Worm (Caenorhabditis elegans) whole organism, young adult: ENCODE data around the gene atfs-1.

ENCODE experiments used
- B0019.2 ChIP-seq: fragments of 200-800 bp; sonication (Bioruptor generic); conservative IDR thresholded peaks from 2 replicates; pipeline ENCODE4 v1.3.6; 2022; ENCODE audit warnings: missing genetic modification reagents, missing genetic modification characterization, missing compliant biosample characterization
- B0336.3 ChIP-seq: fragments of 200-800 bp; sonication (Bioruptor generic); IDR thresholded peaks from 2 replicates; pipeline ENCODE4 v1.3.6; 2022; ENCODE audit warnings: missing genetic modification characterization, missing compliant biosample characterization
- C06A6.2 ChIP-seq: fragments of 200-800 bp; sonication (Bioruptor generic); conservative IDR thresholded peaks from 2 replicates; pipeline ENCODE4 v1.3.6; 2022; ENCODE audit warnings: missing genetic modification characterization, missing compliant biosample characterization
- C17E4.6 ChIP-seq: fragments of 200-800 bp; sonication (Bioruptor generic); IDR thresholded peaks from 2 replicates; pipeline ENCODE4 v1.3.6; 2022; ENCODE audit warnings: missing genetic modification reagents, missing genetic modification characterization, missing compliant biosample characterization
- F22D6.2 ChIP-seq: sonication (generic microtip); optimal IDR thresholded peaks from 2 replicates; lab custom pipeline; 2016; ENCODE audit warnings: mild to moderate bottlenecking, missing genetic modification characterization, missing compliant biosample characterization
- F33H1.4 ChIP-seq: fragments of 200-800 bp; sonication (Bioruptor generic); IDR thresholded peaks from 2 replicates; pipeline ENCODE4 v1.3.6; 2022; ENCODE audit warnings: missing genetic modification reagents, missing genetic modification characterization, missing compliant biosample characterization
- F55B11.4 ChIP-seq: sonication (generic microtip); optimal IDR thresholded peaks from 2 replicates; lab custom pipeline; 2016; ENCODE audit warnings: missing compliant biosample characterization, missing genetic modification characterization, borderline replicate concordance; ENCODE audit not compliant: insufficient read depth
- F57A8.1 ChIP-seq: fragments of 200-800 bp; sonication (Bioruptor generic); optimal IDR thresholded peaks from 2 replicates; lab custom pipeline; 2018; ENCODE audit warnings: mild to moderate bottlenecking, missing genetic modification characterization, moderate library complexity, missing compliant biosample characterization
- T07F8.4 ChIP-seq: sonication (generic microtip); optimal IDR thresholded peaks from 2 replicates; lab custom pipeline; 2016; ENCODE audit warnings: mild to moderate bottlenecking, missing genetic modification characterization, moderate library complexity, missing compliant biosample characterization
- T26A5.8 ChIP-seq: sonication (generic microtip); optimal IDR thresholded peaks from 2 replicates; lab custom pipeline; 2016; ENCODE audit warnings: missing genetic modification characterization, missing compliant biosample characterization
- Y53F4B.3 ChIP-seq: fragments of 200-800 bp; sonication (Bioruptor generic); IDR thresholded peaks from 2 replicates; pipeline ENCODE4 v1.3.6; 2022; ENCODE audit warnings: missing genetic modification reagents, missing genetic modification characterization, missing compliant biosample characterization
- Y67H2A.10 ChIP-seq: fragments of 200-800 bp; sonication (Bioruptor generic); conservative IDR thresholded peaks from 2 replicates; pipeline ENCODE4 v1.3.6; 2022; ENCODE audit warnings: missing genetic modification reagents, missing genetic modification characterization, missing compliant biosample characterization
- Y79H2A.3 ChIP-seq: fragments of 200-800 bp; sonication (Bioruptor generic); conservative IDR thresholded peaks from 2 replicates; pipeline ENCODE4 v1.3.6; 2022; ENCODE audit warnings: missing genetic modification reagents, missing genetic modification characterization, missing compliant biosample characterization
- Y95B8A.8 ChIP-seq: fragments of 200-800 bp; sonication (Bioruptor generic); IDR thresholded peaks from 2 replicates; pipeline ENCODE4 v1.3.6; 2022; ENCODE audit warnings: missing genetic modification reagents, missing genetic modification characterization, missing compliant biosample characterization
- aptf-2 ChIP-seq: fragments of 200-800 bp; sonication (Bioruptor generic); conservative IDR thresholded peaks from 2 replicates; pipeline ENCODE4 v1.3.6; 2022; ENCODE audit warnings: missing genetic modification reagents, missing genetic modification characterization, missing compliant biosample characterization
- cebp-1 ChIP-seq, 2 experiments: fragments of 200-800 bp in 1 of 2; sonication (Bioruptor generic) in 1 of 2; sonication (generic microtip) in 1 of 2; IDR thresholded peaks in 1 of 2; optimal IDR thresholded peaks in 1 of 2; 2 replicates each; pipeline versions ENCODE4 v1.3.6 to Lab custom; 2017 to 2022; ENCODE audit warnings: missing compliant biosample characterization in 2 of 2, missing genetic modification characterization in 2 of 2, mild to moderate bottlenecking in 1 of 2, missing genetic modification reagents in 1 of 2, moderate library complexity in 1 of 2
- cebp-2 ChIP-seq: fragments of 200-800 bp; sonication (Bioruptor generic); IDR thresholded peaks from 2 replicates; pipeline ENCODE4 v1.3.6; 2022; ENCODE audit warnings: missing genetic modification characterization, missing compliant biosample characterization
- ceh-40 ChIP-seq: fragments of 200-800 bp; sonication (Bioruptor generic); IDR thresholded peaks from 2 replicates; pipeline ENCODE4 v1.3.6; 2022; ENCODE audit warnings: missing genetic modification characterization, missing compliant biosample characterization
- ceh-91 ChIP-seq: fragments of 200-800 bp; sonication (Bioruptor generic); IDR thresholded peaks from 2 replicates; pipeline ENCODE4 v1.3.6; 2022; ENCODE audit warnings: missing genetic modification reagents, missing genetic modification characterization, missing compliant biosample characterization
- chd-7 ChIP-seq: sonication (generic microtip); optimal IDR thresholded peaks from 2 replicates; lab custom pipeline; 2016; ENCODE audit warnings: mild to moderate bottlenecking, missing genetic modification characterization, moderate library complexity, missing compliant biosample characterization
- die-1 ChIP-seq: sonication (generic microtip); optimal IDR thresholded peaks from 2 replicates; lab custom pipeline; 2016; ENCODE audit warnings: missing genotype, mild to moderate bottlenecking, missing genetic modification characterization, missing compliant biosample characterization
- efl-1 ChIP-seq: fragments of 150-350 bp; optimal IDR thresholded peaks from 2 replicates; lab custom pipeline; 2014; ENCODE audit warnings: missing biosample characterization, missing genetic modification reagents, missing genetic modification characterization
- egl-44 ChIP-seq: fragments of 200-800 bp; sonication (Bioruptor generic); IDR thresholded peaks from 2 replicates; pipeline ENCODE4 v1.3.6; 2022; ENCODE audit warnings: missing genetic modification reagents, missing genetic modification characterization, missing compliant biosample characterization
- hlh-12 ChIP-seq: sonication (generic microtip); optimal IDR thresholded peaks from 2 replicates; lab custom pipeline; 2016; ENCODE audit warnings: missing genetic modification characterization, missing compliant biosample characterization
- hrde-1 ChIP-seq: sonication (generic microtip); optimal IDR thresholded peaks from 2 replicates; lab custom pipeline; 2016; ENCODE audit warnings: missing genetic modification characterization, mild to moderate bottlenecking, missing compliant biosample characterization, moderate library complexity, missing genotype, missing genetic modification reagents, borderline replicate concordance
- let-526 ChIP-seq: fragments of 200-800 bp; sonication (Bioruptor generic); IDR thresholded peaks from 2 replicates; pipeline ENCODE4 v1.3.6; 2022; ENCODE audit warnings: missing genetic modification reagents, missing genetic modification characterization, missing compliant biosample characterization
- let-607 ChIP-seq, 2 experiments: fragments of 200-800 bp in 1 of 2; sonication (Bioruptor generic) in 1 of 2; sonication (generic microtip) in 1 of 2; optimal IDR thresholded peaks; 2 replicates each; lab custom pipeline; 2016 to 2018; ENCODE audit warnings: mild to moderate bottlenecking in 2 of 2, missing compliant biosample characterization in 2 of 2, missing genetic modification characterization in 2 of 2, moderate library complexity in 2 of 2, missing genotype in 1 of 2
- lin-35 ChIP-seq, 3 experiments: fragments of 150-350 bp in 2 of 3; sonication (generic microtip) in 1 of 3; optimal IDR thresholded peaks; 2 replicates each; lab custom pipeline; 2014 to 2018; ENCODE audit warnings: missing biosample characterization in 3 of 3, missing genetic modification characterization in 3 of 3, missing genetic modification reagents in 3 of 3
- lin-40 ChIP-seq: sonication (generic microtip); optimal IDR thresholded peaks from 2 replicates; lab custom pipeline; 2016; ENCODE audit warnings: missing genetic modification characterization, mild to moderate bottlenecking, missing compliant biosample characterization, missing genotype, missing genetic modification reagents
- lin-54 ChIP-seq: fragments of 200-800 bp; sonication (Bioruptor generic); optimal IDR thresholded peaks from 2 replicates; lab custom pipeline; 2018; ENCODE audit warnings: mild to moderate bottlenecking, missing genetic modification characterization, missing compliant biosample characterization
- lsy-27 ChIP-seq: sonication (generic microtip); optimal IDR thresholded peaks from 2 replicates; lab custom pipeline; 2017; ENCODE audit warnings: missing genetic modification characterization, mild to moderate bottlenecking, missing compliant biosample characterization, antibody characterized with exemption, missing genotype, borderline replicate concordance; ENCODE audit not compliant: insufficient read depth
- madf-6 ChIP-seq: fragments of 200-800 bp; sonication (Bioruptor generic); IDR thresholded peaks from 2 replicates; pipeline ENCODE4 v1.3.6; 2022; ENCODE audit warnings: missing genetic modification reagents, missing genetic modification characterization, missing compliant biosample characterization
- madf-8 ChIP-seq: fragments of 200-800 bp; sonication (Bioruptor generic); conservative IDR thresholded peaks from 2 replicates; pipeline ENCODE4 v1.3.6; 2022; ENCODE audit warnings: missing genetic modification reagents, missing genetic modification characterization, missing compliant biosample characterization
- mcd-1 ChIP-seq: fragments of 200-800 bp; sonication (Bioruptor generic); IDR thresholded peaks from 2 replicates; pipeline ENCODE4 v1.3.6; 2022; ENCODE audit warnings: missing genetic modification reagents, missing genetic modification characterization, missing compliant biosample characterization
- mel-28 ChIP-seq: sonication (generic microtip); optimal IDR thresholded peaks from 2 replicates; lab custom pipeline; 2016; ENCODE audit warnings: borderline replicate concordance, mild to moderate bottlenecking, missing genetic modification characterization, missing compliant biosample characterization
- nfya-2 ChIP-seq: fragments of 200-800 bp; sonication (Bioruptor generic); IDR thresholded peaks from 2 replicates; pipeline ENCODE4 v1.3.6; 2022; ENCODE audit warnings: missing genetic modification reagents, missing genetic modification characterization, missing compliant biosample characterization
- nhr-90 ChIP-seq: sonication (generic microtip); optimal IDR thresholded peaks from 2 replicates; lab custom pipeline; 2016; ENCODE audit warnings: missing genotype, mild to moderate bottlenecking, missing genetic modification characterization, missing compliant biosample characterization
- repo-1 ChIP-seq: sonication (generic microtip); optimal IDR thresholded peaks from 2 replicates; lab custom pipeline; 2017; ENCODE audit warnings: mild to moderate bottlenecking, missing genetic modification characterization, missing compliant biosample characterization
- snpc-1.1 ChIP-seq: sonication (generic microtip); optimal IDR thresholded peaks from 2 replicates; lab custom pipeline; 2017; ENCODE audit warnings: missing genetic modification characterization, mild to moderate bottlenecking, missing compliant biosample characterization, antibody characterized with exemption, moderate library complexity, missing genotype, missing genetic modification reagents; ENCODE audit not compliant: insufficient read depth
- tbp1 ChIP-seq: fragments of 200-800 bp; sonication (Bioruptor generic); optimal IDR thresholded peaks from 2 replicates; lab custom pipeline; 2018; ENCODE audit warnings: mild to moderate bottlenecking, missing genetic modification characterization, missing compliant biosample characterization
- tbx-9 ChIP-seq: sonication (generic microtip); optimal IDR thresholded peaks from 2 replicates; lab custom pipeline; 2016; ENCODE audit warnings: borderline replicate concordance, missing genetic modification characterization, inconsistent platforms, missing compliant biosample characterization
- tlf-1 ChIP-seq: fragments of 200-800 bp; sonication (Bioruptor generic); optimal IDR thresholded peaks from 2 replicates; lab custom pipeline; 2018; ENCODE audit warnings: mild to moderate bottlenecking, missing genetic modification characterization, missing compliant biosample characterization
- ztf-18 ChIP-seq: sonication (generic microtip); optimal IDR thresholded peaks from 2 replicates; lab custom pipeline; 2016; ENCODE audit warnings: missing genotype, mild to moderate bottlenecking, missing genetic modification characterization, missing compliant biosample characterization
- ztf-25 ChIP-seq: fragments of 200-800 bp; sonication (Bioruptor generic); IDR thresholded peaks from 2 replicates; pipeline ENCODE4 v1.3.6; 2022; ENCODE audit warnings: missing genetic modification reagents, missing genetic modification characterization, missing compliant biosample characterization
- ztf-28 ChIP-seq: fragments of 200-800 bp; sonication (Bioruptor generic); IDR thresholded peaks from 2 replicates; pipeline ENCODE4 v1.3.6; 2022; ENCODE audit warnings: missing genetic modification reagents, missing genetic modification characterization, missing compliant biosample characterization
- ztf-3 ChIP-seq: fragments of 200-800 bp; sonication (Bioruptor generic); optimal IDR thresholded peaks from 2 replicates; lab custom pipeline; 2018; ENCODE audit warnings: mild to moderate bottlenecking, missing genetic modification characterization, missing compliant biosample characterization

Gene atfs-1

ce11 chrV:14197651-14198050 is 4.2 kb downstream of the atfs-1 start (continued):
- peak; percentile 78 for TF ChIP-seq chd-7
- TF ChIP-seq cebp-2 (GFP tag; lab: Robert Waterston, UW) = 0 out of 2 replicates have a peak, but pooled peaks have one; percentile 16
- no peak for TF ChIP-seq tbx-9
- TF ChIP-seq ceh-40 (GFP tag; lab: Robert Waterston, UW) = no peak
- peak; percentile 31 for TF ChIP-seq lin-40

ce11 chrV:14200086-14200485 is 6.6 kb downstream of the atfs-1 start:
- TF ChIP-seq Y67H2A.10 (GFP tag; lab: Robert Waterston, UW) = 0 out of 2 replicates have a peak, but pooled peaks have one; percentile 6
- TF ChIP-seq mcd-1 (GFP tag; lab: Robert Waterston, UW) = peak; percentile 78
- TF ChIP-seq aptf-2 = no peak
- TF ChIP-seq C06A6.2 (GFP tag; lab: Robert Waterston, UW) = peak; percentile 82
- TF ChIP-seq F22D6.2 = peak; percentile 19
- TF ChIP-seq T07F8.4 (tag; lab: Kevin White, UChicago) = peak; percentile 16
- peak; percentile 76 for TF ChIP-seq let-526 (GFP tag; lab: Robert Waterston, UW)
- peak; percentile 77 to 80 for TF ChIP-seq let-607 (tag; optimal IDR thresholded peaks at IDR 0.05; lab: Kevin White, UChicago)
- no peak for TF ChIP-seq F55B11.4 (tag; lab: Kevin White, UChicago)
- TF ChIP-seq madf-8 (GFP tag; lab: Robert Waterston, UW) = no peak
- peak; percentile 77 for TF ChIP-seq ztf-18 (tag; lab: Kevin White, UChicago)
- no peak for TF ChIP-seq ztf-25
- peak; percentile 65 for TF ChIP-seq nhr-90 (tag; lab: Kevin White, UChicago)
- TF ChIP-seq chd-7 = peak; percentile 87
- TF ChIP-seq egl-44 = no peak
- peak; percentile 67 for TF ChIP-seq lin-54 (GFP tag; lab: Kevin White, UChicago)
- no peak for TF ChIP-seq ceh-91 (GFP tag; lab: Robert Waterston, UW)
- no peak for TF ChIP-seq F33H1.4 (GFP tag; lab: Robert Waterston, UW)
- peak; percentile 100 for TF ChIP-seq cebp-1 (GFP tag; IDR thresholded peaks at IDR 0.05; lab: Robert Waterston, UW)
- TF ChIP-seq cebp-1 (tag; optimal IDR thresholded peaks at IDR 0.05; lab: Kevin White, UChicago) = peak; percentile 100
- peak; percentile 15 for TF ChIP-seq repo-1 (tag; lab: Kevin White, UChicago)
- no peak for TF ChIP-seq Y95B8A.8 (GFP tag; lab: Robert Waterston, UW)
- TF ChIP-seq nfya-2 = no peak
- TF ChIP-seq die-1 = peak; percentile 35
- no peak for TF ChIP-seq C17E4.6
- peak; percentile 83 for TF ChIP-seq B0336.3 (GFP tag; lab: Robert Waterston, UW)
- TF ChIP-seq F57A8.1 (GFP tag; lab: Kevin White, UChicago) = no peak
- TF ChIP-seq tbp1 (GFP tag; lab: Kevin White, UChicago) = peak; percentile 65
- TF ChIP-seq B0019.2 (GFP tag; lab: Robert Waterston, UW) = no peak
- TF ChIP-seq mel-28 (tag; lab: Kevin White, UChicago) = no peak
- TF ChIP-seq ztf-3 = peak; percentile 53
- peak in 1 of 3 experiments; percentile 84 for TF ChIP-seq lin-35 (GFP tag; optimal IDR thresholded peaks at IDR 0.05; lab: Kevin White, UChicago)
- no peak for TF ChIP-seq lsy-27 (tag; lab: Kevin White, UChicago)
- TF ChIP-seq ztf-28 (GFP tag; lab: Robert Waterston, UW) = no peak
- no peak for TF ChIP-seq hlh-12
- no peak for TF ChIP-seq madf-6 (GFP tag; lab: Robert Waterston, UW)
- TF ChIP-seq T26A5.8 (tag; lab: Kevin White, UChicago) = no peak
- peak; percentile 68 for TF ChIP-seq tlf-1 (GFP tag; lab: Kevin White, UChicago)
- TF ChIP-seq snpc-1.1 (tag; lab: Kevin White, UChicago) = no peak
- no peak for TF ChIP-seq Y53F4B.3 (GFP tag; lab: Robert Waterston, UW)
- no peak for TF ChIP-seq efl-1 (GFP tag; lab: Kevin White, UChicago)
- no peak for TF ChIP-seq Y79H2A.3 (GFP tag; lab: Robert Waterston, UW)
- no peak for TF ChIP-seq hrde-1 (tag; lab: Kevin White, UChicago)
